Worm (Caenorhabditis elegans) whole organism, mixed stage, embryonic: ENCODE results near the gene C02F5.14.

Experiments used
- M03D4.4 ChIP-seq: sonication (generic microtip); optimal IDR thresholded peaks from 2 replicates; lab custom pipeline; 2017; ENCODE audit warnings: mild to moderate bottlenecking, missing genetic modification characterization, missing compliant biosample characterization
- bed-3 ChIP-seq: fragments of 200-800 bp; sonication (Bioruptor generic); optimal IDR thresholded peaks from 3 replicates; lab custom pipeline; 2018; ENCODE audit warnings: mild to moderate bottlenecking, missing genetic modification characterization, moderate library complexity, missing compliant biosample characterization
- blmp-1 ChIP-seq: fragments of 150-350 bp; optimal IDR thresholded peaks from 2 replicates; lab custom pipeline; 2014; ENCODE audit warnings: missing biosample characterization, missing genetic modification characterization
- ceh-39 ChIP-seq: fragments of 150-350 bp; optimal IDR thresholded peaks from 2 replicates; lab custom pipeline; 2014; ENCODE audit warnings: missing biosample characterization, missing genetic modification characterization
- ceh-43 ChIP-seq: fragments of 200-800 bp; sonication (Bioruptor generic); optimal IDR thresholded peaks from 2 replicates; lab custom pipeline; 2018; ENCODE audit warnings: mild to moderate bottlenecking, missing genetic modification characterization, moderate library complexity, missing compliant biosample characterization
- ceh-83 ChIP-seq: fragments of 200-800 bp; sonication (Bioruptor generic); optimal IDR thresholded peaks from 2 replicates; lab custom pipeline; 2018; ENCODE audit warnings: mild to moderate bottlenecking, missing genetic modification characterization, missing compliant biosample characterization
- ces-1 ChIP-seq: fragments of 150-350 bp; optimal IDR thresholded peaks from 2 replicates; lab custom pipeline; 2014; ENCODE audit warnings: missing biosample characterization, missing genetic modification reagents, missing genetic modification characterization
- cnd-1 ChIP-seq: fragments of 200-800 bp; sonication (Bioruptor generic); optimal IDR thresholded peaks from 2 replicates; lab custom pipeline; 2018; ENCODE audit warnings: mild to moderate bottlenecking, missing genetic modification characterization, missing compliant biosample characterization
- drap-1 ChIP-seq: fragments of 200-800 bp; sonication (Bioruptor generic); optimal IDR thresholded peaks from 3 replicates; lab custom pipeline; 2018; ENCODE audit warnings: mild to moderate bottlenecking, missing genetic modification characterization, missing compliant biosample characterization
- elt-1 ChIP-seq: sonication (generic microtip); optimal IDR thresholded peaks from 2 replicates; lab custom pipeline; 2017; ENCODE audit warnings: missing genetic modification characterization, mild to moderate bottlenecking, missing compliant biosample characterization, antibody characterized with exemption, moderate library complexity, borderline replicate concordance; ENCODE audit not compliant: insufficient read depth
- elt-3 ChIP-seq: fragments of 150-350 bp; optimal IDR thresholded peaks from 2 replicates; lab custom pipeline; 2014; ENCODE audit warnings: missing biosample characterization, missing genetic modification characterization
- flh-1 ChIP-seq: fragments of 200-800 bp; sonication (Bioruptor generic); optimal IDR thresholded peaks from 2 replicates; lab custom pipeline; 2018; ENCODE audit warnings: mild to moderate bottlenecking, missing genetic modification characterization, moderate library complexity, missing compliant biosample characterization
- ham-2 ChIP-seq: fragments of 200-800 bp; sonication (Bioruptor generic); optimal IDR thresholded peaks from 2 replicates; lab custom pipeline; 2018; ENCODE audit warnings: mild to moderate bottlenecking, missing genetic modification characterization, missing compliant biosample characterization
- hlh-1 ChIP-seq: fragments of 150-350 bp; optimal IDR thresholded peaks from 2 replicates; lab custom pipeline; 2014; ENCODE audit warnings: missing biosample characterization, missing genetic modification reagents, missing genetic modification characterization
- lin-13 ChIP-seq: fragments of 150-350 bp; optimal IDR thresholded peaks from 2 replicates; lab custom pipeline; 2014; ENCODE audit warnings: missing biosample characterization, missing genetic modification characterization
- lin-32 ChIP-seq: fragments of 200-800 bp; sonication (Bioruptor generic); optimal IDR thresholded peaks from 2 replicates; lab custom pipeline; 2018; ENCODE audit warnings: mild to moderate bottlenecking, missing genetic modification characterization, missing compliant biosample characterization
- lsy-2 ChIP-seq: fragments of 150-350 bp; optimal IDR thresholded peaks from 2 replicates; lab custom pipeline; 2014; ENCODE audit warnings: missing biosample characterization, missing genetic modification characterization
- mab-5 ChIP-seq: fragments of 150-350 bp; optimal IDR thresholded peaks from 2 replicates; lab custom pipeline; 2014; ENCODE audit warnings: missing biosample characterization, missing genetic modification characterization
- mep-1 ChIP-seq: fragments of 150-350 bp; optimal IDR thresholded peaks from 2 replicates; lab custom pipeline; 2017; ENCODE audit warnings: missing biosample characterization, missing genetic modification reagents, missing genetic modification characterization, inconsistent platforms
- mls-2 ChIP-seq: sonication (generic microtip); optimal IDR thresholded peaks from 2 replicates; lab custom pipeline; 2016; ENCODE audit warnings: mild to moderate bottlenecking, missing genetic modification characterization, moderate library complexity, missing compliant biosample characterization
- nhr-12 ChIP-seq: fragments of 150-350 bp; optimal IDR thresholded peaks from 2 replicates; lab custom pipeline; 2014; ENCODE audit warnings: missing biosample characterization, missing genetic modification characterization
- nhr-2 ChIP-seq: fragments of 150-350 bp; optimal IDR thresholded peaks from 2 replicates; lab custom pipeline; 2014; ENCODE audit warnings: missing biosample characterization, missing genetic modification characterization
- nhr-237 ChIP-seq: fragments of 150-350 bp; optimal IDR thresholded peaks from 2 replicates; lab custom pipeline; 2014; ENCODE audit warnings: missing biosample characterization, missing genetic modification characterization
- nhr-28 ChIP-seq: fragments of 150-350 bp; optimal IDR thresholded peaks from 2 replicates; lab custom pipeline; 2014; ENCODE audit warnings: missing biosample characterization, missing genetic modification characterization
- nhr-76 ChIP-seq: sonication (generic microtip); optimal IDR thresholded peaks from 2 replicates; lab custom pipeline; 2017; ENCODE audit warnings: missing biosample characterization, missing genetic modification characterization
- pha-4 ChIP-seq: fragments of 150-350 bp; optimal IDR thresholded peaks from 2 replicates; lab custom pipeline; 2018; ENCODE audit warnings: missing biosample characterization, missing genetic modification reagents, missing genetic modification characterization
- sem-2 ChIP-seq: fragments of 200-800 bp; sonication (Bioruptor generic); optimal IDR thresholded peaks from 2 replicates; lab custom pipeline; 2018; ENCODE audit warnings: mild to moderate bottlenecking, missing genetic modification characterization, missing compliant biosample characterization
- snpc-4 ChIP-seq: fragments of 150-350 bp; optimal IDR thresholded peaks from 2 replicates; lab custom pipeline; 2014; ENCODE audit warnings: missing biosample characterization, missing genetic modification characterization
- sptf-1 ChIP-seq: sonication (generic microtip); optimal IDR thresholded peaks from 2 replicates; lab custom pipeline; 2017; ENCODE audit warnings: mild to moderate bottlenecking, missing genetic modification characterization, moderate library complexity, missing compliant biosample characterization
- tbx-8 ChIP-seq: fragments of 200-800 bp; sonication (Bioruptor generic); optimal IDR thresholded peaks from 2 replicates; lab custom pipeline; 2018; ENCODE audit warnings: mild to moderate bottlenecking, missing genetic modification characterization, moderate library complexity, missing compliant biosample characterization
- unc-120 ChIP-seq: sonication (generic microtip); optimal IDR thresholded peaks from 2 replicates; lab custom pipeline; 2017; ENCODE audit warnings: missing genetic modification characterization, missing compliant biosample characterization; ENCODE audit not compliant: poor library complexity, severe bottlenecking
- unc-39 ChIP-seq: fragments of 150-350 bp; optimal IDR thresholded peaks from 2 replicates; lab custom pipeline; 2014; ENCODE audit warnings: missing biosample characterization, missing genetic modification characterization
- unc-62 ChIP-seq: fragments of 150-350 bp; optimal IDR thresholded peaks from 2 replicates; lab custom pipeline; 2014; ENCODE audit warnings: missing biosample characterization, missing genetic modification reagents, missing genetic modification characterization
- zip-8 ChIP-seq: fragments of 150-350 bp; optimal IDR thresholded peaks from 2 replicates; lab custom pipeline; 2014; ENCODE audit warnings: missing biosample characterization, missing genetic modification characterization
- ztf-11 ChIP-seq: fragments of 150-350 bp; optimal IDR thresholded peaks from 2 replicates; lab custom pipeline; 2014; ENCODE audit warnings: missing biosample characterization, missing genetic modification characterization

C02F5.14 gene

ce11 chrIII:8216224-8216623 is 19.1 kb downstream of the C02F5.14 start, which contains the start of gene unc-86:
TSS of gene unc-86 (minus strand) at chrIII:8216336.
- no peak for TF ChIP-seq ham-2 (GFP tag; lab: Kevin White, UChicago)
- TF ChIP-seq cnd-1 (tag; lab: Kevin White, UChicago), result no peak
- TF ChIP-seq elt-1 (tag; lab: Kevin White, UChicago), result no peak
- no peak for TF ChIP-seq M03D4.4 (tag; lab: Kevin White, UChicago)
- peak; percentile 55 for TF ChIP-seq lsy-2
- no peak for TF ChIP-seq ceh-43 (GFP tag; lab: Kevin White, UChicago)
- TF ChIP-seq sptf-1 (tag; lab: Kevin White, UChicago), result no peak

ce11 chrIII:8211562-8211961 is 23.8 kb downstream of the C02F5.14 start:
- TF ChIP-seq nhr-12 (tag; lab: Kevin White, UChicago) (no peak), mls-2 (tag; lab: Kevin White, UChicago) (no peak), nhr-237 (tag; lab: Kevin White, UChicago) (no peak), ztf-11 (tag; lab: Kevin White, UChicago) (no peak), M03D4.4 (tag; lab: Kevin White, UChicago) (no peak), ceh-39 (tag; lab: Kevin White, UChicago) (no peak), elt-1 (tag; lab: Kevin White, UChicago) (no peak)

- TF ChIP-seq pha-4 (tag; lab: Kevin White, UChicago) (no peak), ces-1 (GFP tag; lab: Kevin White, UChicago) (no peak), lin-32 (GFP tag; lab: Kevin White, UChicago) (no peak), ceh-83 (no peak), unc-39 (no peak), nhr-12 (tag; lab: Kevin White, UChicago) (no peak), hlh-1 (tag; lab: Kevin White, UChicago) (no peak), elt-3 (tag; lab: Kevin White, UChicago) (no peak), unc-62 (GFP tag; lab: Kevin White, UChicago) (no peak), snpc-4 (tag; lab: Kevin White, UChicago) (no peak), unc-120 (tag; lab: Kevin White, UChicago) (no peak), ham-2 (GFP tag; lab: Kevin White, UChicago) (no peak), tbx-8 (no peak), lsy-2 (no peak), ztf-11 (tag; lab: Kevin White, UChicago) (no peak)
- TF ChIP-seq, all 35 proteins: peak for 0
Observed at ce11 chrIII:8209775-8210174, 25.5 kb downstream of the C02F5.14 start, which contains the start of gene C30A5.10. TSS of gene C30A5.10 (minus strand) at chrIII:8209875.

- TF ChIP-seq ceh-43 (GFP tag; lab: Kevin White, UChicago), result no peak
- no peak for TF ChIP-seq ceh-39 (tag; lab: Kevin White, UChicago)
- no peak for TF ChIP-seq flh-1 (GFP tag; lab: Kevin White, UChicago)
- TF ChIP-seq unc-62 (GFP tag; lab: Kevin White, UChicago), result no peak
- no peak for TF ChIP-seq ces-1 (GFP tag; lab: Kevin White, UChicago)
- TF ChIP-seq unc-39, result no peak
- TF ChIP-seq, all 35 proteins: peak for 0
Observed at ce11 chrIII:8202754-8203153, 32.6 kb downstream of the C02F5.14 start, which contains the start of gene snb-5. TSS of gene snb-5 (plus strand) at chrIII:8203054.

- no peak for TF ChIP-seq blmp-1 (tag; lab: Kevin White, UChicago)
- no peak for TF ChIP-seq cnd-1 (tag; lab: Kevin White, UChicago)
- TF ChIP-seq sem-2 (GFP tag; lab: Kevin White, UChicago), result no peak
- TF ChIP-seq lsy-2, result no peak
- TF ChIP-seq ceh-43 (GFP tag; lab: Kevin White, UChicago), result no peak
- TF ChIP-seq unc-120 (tag; lab: Kevin White, UChicago), result peak; percentile 83
- TF ChIP-seq nhr-12 (tag; lab: Kevin White, UChicago), result no peak
- TF ChIP-seq flh-1 (GFP tag; lab: Kevin White, UChicago), result no peak
- TF ChIP-seq zip-8 (tag; lab: Kevin White, UChicago), result no peak
- TF ChIP-seq ces-1 (GFP tag; lab: Kevin White, UChicago), result peak; percentile 62
- TF ChIP-seq ztf-11 (tag; lab: Kevin White, UChicago), result no peak
- TF ChIP-seq hlh-1 (tag; lab: Kevin White, UChicago), result peak; percentile 58
- no peak for TF ChIP-seq ham-2 (GFP tag; lab: Kevin White, UChicago)
- no peak for TF ChIP-seq mls-2 (tag; lab: Kevin White, UChicago)
- no peak for TF ChIP-seq nhr-28 (tag; lab: Kevin White, UChicago)
- TF ChIP-seq bed-3 (GFP tag; lab: Kevin White, UChicago), result no peak
- no peak for TF ChIP-seq pha-4 (tag; lab: Kevin White, UChicago)
- no peak for TF ChIP-seq lin-13 (tag; lab: Kevin White, UChicago)
- TF ChIP-seq ceh-83, result no peak
- TF ChIP-seq lin-32 (GFP tag; lab: Kevin White, UChicago), result no peak
- no peak for TF ChIP-seq sptf-1 (tag; lab: Kevin White, UChicago)
- TF ChIP-seq unc-39, result no peak
- TF ChIP-seq drap-1, result no peak
- no peak for TF ChIP-seq tbx-8
- TF ChIP-seq mab-5 (tag; lab: Kevin White, UChicago), result peak; percentile 21
- no peak for TF ChIP-seq mep-1 (tag; lab: Kevin White, UChicago)
- no peak for TF ChIP-seq snpc-4 (tag; lab: Kevin White, UChicago)
- TF ChIP-seq elt-1 (tag; lab: Kevin White, UChicago), result no peak
- TF ChIP-seq M03D4.4 (tag; lab: Kevin White, UChicago), result no peak
- TF ChIP-seq nhr-237 (tag; lab: Kevin White, UChicago), result no peak
- no peak for TF ChIP-seq elt-3 (tag; lab: Kevin White, UChicago)
- TF ChIP-seq ceh-39 (tag; lab: Kevin White, UChicago), result no peak
- TF ChIP-seq nhr-2 (tag; lab: Kevin White, UChicago), result no peak
- no peak for TF ChIP-seq nhr-76 (tag; lab: Kevin White, UChicago)
- TF ChIP-seq unc-62 (GFP tag; lab: Kevin White, UChicago), result peak; percentile 36
Observed at ce11 chrIII:8201760-8202159, 33.6 kb downstream of the C02F5.14 start.
